Fruit fly (Drosophila melanogaster) whole organism, embryonic: Measurements from ENCODE around the gene Fdh.

ENCODE experiments used
- Aef1 ChIP-seq: fragments of 200-800 bp; sonication (Bioruptor generic); IDR thresholded peaks from 3 replicates; pipeline ENCODE4 v1.3.6; 2022; ENCODE audit warnings: missing biosample characterization, missing genetic modification characterization
- Atf-2 ChIP-seq: fragments of 200-800 bp; sonication (Bioruptor generic); optimal IDR thresholded peaks from 2 replicates; lab custom pipeline; 2016; ENCODE audit warnings: missing biosample characterization, missing genetic modification characterization
- BtbVII ChIP-seq: fragments of 200-800 bp; sonication (Bioruptor generic); optimal IDR thresholded peaks from 3 replicates; lab custom pipeline; 2017; ENCODE audit warnings: missing biosample characterization, mild to moderate bottlenecking, missing genetic modification characterization
- CG10147 ChIP-seq: fragments of 200-800 bp; sonication (Bioruptor generic); optimal IDR thresholded peaks from 2 replicates; lab custom pipeline; 2019; ENCODE audit warnings: missing biosample characterization, mild to moderate bottlenecking, missing genetic modification characterization, moderate library complexity
- CG10431 ChIP-seq: fragments of 200-800 bp; sonication (Bioruptor generic); optimal IDR thresholded peaks from 3 replicates; lab custom pipeline; 2018; ENCODE audit warnings: missing biosample characterization, mild to moderate bottlenecking, missing genetic modification characterization
- CG11085 ChIP-seq: fragments of 200-800 bp; sonication (Bioruptor generic); IDR thresholded peaks from 2 replicates; pipeline ENCODE4 v1.3.6; 2022; ENCODE audit warnings: missing biosample characterization, missing genetic modification characterization
- CG14965 ChIP-seq: fragments of 200-800 bp; sonication (Bioruptor generic); optimal IDR thresholded peaks from 2 replicates; lab custom pipeline; 2016; ENCODE audit warnings: missing biosample characterization, missing genetic modification characterization, borderline replicate concordance
- CG1529 ChIP-seq: fragments of 200-800 bp; sonication (Bioruptor generic); optimal IDR thresholded peaks from 3 replicates; lab custom pipeline; 2018; ENCODE audit warnings: missing biosample characterization, missing genetic modification characterization
- CG17186 ChIP-seq: fragments of 200-800 bp; sonication (Bioruptor generic); optimal IDR thresholded peaks from 3 replicates; lab custom pipeline; 2017; ENCODE audit warnings: missing biosample characterization, missing genetic modification reagents, missing genetic modification characterization
- CG17359 ChIP-seq: fragments of 200-800 bp; sonication (Bioruptor generic); optimal IDR thresholded peaks from 3 replicates; lab custom pipeline; 2018; ENCODE audit warnings: missing biosample characterization, mild to moderate bottlenecking, missing genetic modification characterization, moderate library complexity
- CG17361 ChIP-seq: fragments of 200-800 bp; sonication (Bioruptor generic); IDR thresholded peaks from 3 replicates; pipeline ENCODE4 v1.3.6; 2022; ENCODE audit warnings: missing biosample characterization, missing genetic modification characterization
- CG18764 ChIP-seq: fragments of 200-800 bp; sonication (Bioruptor generic); optimal IDR thresholded peaks from 3 replicates; lab custom pipeline; 2016; ENCODE audit warnings: missing biosample characterization, missing genetic modification characterization
- CG2875 ChIP-seq: fragments of 200-800 bp; sonication (Bioruptor generic); optimal IDR thresholded peaks from 2 replicates; lab custom pipeline; 2017; ENCODE audit warnings: missing biosample characterization, mild to moderate bottlenecking, missing genetic modification characterization, missing genetic modification reagents
- CG2889 ChIP-seq: fragments of 200-800 bp; sonication (Bioruptor generic); IDR thresholded peaks from 3 replicates; pipeline ENCODE4 v1.3.6; 2022; ENCODE audit warnings: missing biosample characterization, missing genetic modification characterization
- CG30431 ChIP-seq: fragments of 200-800 bp; sonication (Bioruptor generic); optimal IDR thresholded peaks from 2 replicates; lab custom pipeline; 2017; ENCODE audit warnings: missing biosample characterization, missing genetic modification characterization
- CG33557 ChIP-seq: fragments of 200-800 bp; sonication (Bioruptor generic); optimal IDR thresholded peaks from 2 replicates; lab custom pipeline; 2019; ENCODE audit warnings: missing biosample characterization, mild to moderate bottlenecking, missing genetic modification characterization, moderate library complexity
- CG5245 ChIP-seq: fragments of 200-800 bp; sonication (Bioruptor generic); optimal IDR thresholded peaks from 3 replicates; lab custom pipeline; 2016; ENCODE audit warnings: missing biosample characterization, missing genetic modification characterization
- CG9609 ChIP-seq: fragments of 200-800 bp; sonication (Bioruptor generic); optimal IDR thresholded peaks from 3 replicates; lab custom pipeline; 2016; ENCODE audit warnings: missing biosample characterization, missing genetic modification characterization
- CkIIα-i1 ChIP-seq: fragments of 200-800 bp; sonication (Bioruptor generic); IDR thresholded peaks from 2 replicates; pipeline ENCODE4 v1.3.6; 2022; ENCODE audit warnings: missing biosample characterization, missing genetic modification characterization
- D19A ChIP-seq: fragments of 200-800 bp; optimal IDR thresholded peaks from 3 replicates; lab custom pipeline; 2019; ENCODE audit warnings: missing biosample characterization, mild to moderate bottlenecking, missing genetic modification characterization, moderate library complexity
- E2f1 ChIP-seq: fragments of 200-800 bp; sonication (Bioruptor generic); IDR thresholded peaks from 2 replicates; pipeline ENCODE4 v1.3.6; 2022; ENCODE audit warnings: missing biosample characterization, missing genetic modification characterization
- ERR ChIP-seq: fragments of 200-800 bp; sonication (Bioruptor generic); optimal IDR thresholded peaks from 2 replicates; lab custom pipeline; 2016; ENCODE audit warnings: missing biosample characterization, missing genetic modification characterization
- Eip74EF ChIP-seq, 2 experiments: fragments of 200-800 bp in 1 of 2; fragments of >200 bp in 1 of 2; sonication (Bioruptor generic) in 1 of 2; optimal IDR thresholded peaks; 2 replicates each; lab custom pipeline; 2017 to 2019; ENCODE audit warnings: missing biosample characterization in 2 of 2, missing genetic modification characterization in 2 of 2, mild to moderate bottlenecking in 1 of 2, moderate library complexity in 1 of 2
- HLH3B ChIP-seq: fragments of 200-800 bp; sonication (Bioruptor generic); IDR thresholded peaks from 2 replicates; pipeline ENCODE4 v1.3.6; 2022; ENCODE audit warnings: missing biosample characterization, missing genetic modification characterization
- HmgD ChIP-seq: fragments of 200-800 bp; sonication (Bioruptor generic); optimal IDR thresholded peaks from 3 replicates; lab custom pipeline; 2016; ENCODE audit warnings: missing biosample characterization, missing genetic modification characterization
- Myb ChIP-seq: fragments of 200-800 bp; sonication (Bioruptor generic); optimal IDR thresholded peaks from 2 replicates; lab custom pipeline; 2016; ENCODE audit warnings: missing biosample characterization, missing genetic modification characterization
- NK7.1 ChIP-seq: fragments of 200-800 bp; sonication (Bioruptor generic); optimal IDR thresholded peaks from 3 replicates; lab custom pipeline; 2016; ENCODE audit warnings: missing biosample characterization, missing genetic modification characterization
- Sin3A ChIP-seq: fragments of >200 bp; optimal IDR thresholded peaks from 2 replicates; lab custom pipeline; 2018
- Sox100B ChIP-seq: fragments of 200-800 bp; sonication (Bioruptor generic); optimal IDR thresholded peaks from 3 replicates; lab custom pipeline; 2018; ENCODE audit warnings: missing biosample characterization, mild to moderate bottlenecking, missing genetic modification characterization
- Tbp ChIP-seq: fragments of >200 bp; optimal IDR thresholded peaks from 2 replicates; lab custom pipeline; 2018; ENCODE audit warnings: missing biosample characterization, missing genetic modification characterization
- Xrp1 ChIP-seq: fragments of 200-800 bp; sonication (Bioruptor generic); IDR thresholded peaks from 2 replicates; pipeline ENCODE4 v1.3.6; 2022; ENCODE audit warnings: missing biosample characterization, missing genetic modification characterization
- YL-1 ChIP-seq: fragments of 200-800 bp; sonication (Bioruptor generic); optimal IDR thresholded peaks from 3 replicates; lab custom pipeline; 2017; ENCODE audit warnings: missing biosample characterization, mild to moderate bottlenecking, missing genetic modification characterization
- abd-A ChIP-seq: fragments of 200-800 bp; sonication (Bioruptor generic); optimal IDR thresholded peaks from 3 replicates; lab custom pipeline; 2019; ENCODE audit warnings: missing biosample characterization, mild to moderate bottlenecking, missing genetic modification characterization, moderate library complexity
- ase ChIP-seq: fragments of 200-800 bp; sonication (Bioruptor generic); IDR thresholded peaks from 3 replicates; pipeline ENCODE4 v1.3.6; 2022; ENCODE audit warnings: missing biosample characterization, missing genetic modification characterization
- cg ChIP-seq: fragments of 200-800 bp; sonication (Bioruptor generic); optimal IDR thresholded peaks from 3 replicates; lab custom pipeline; 2019; ENCODE audit warnings: missing biosample characterization, mild to moderate bottlenecking, missing genetic modification characterization, moderate library complexity
- croc ChIP-seq: fragments of 200-800 bp; sonication (Bioruptor generic); conservative IDR thresholded peaks from 3 replicates; pipeline ENCODE4 v1.3.6; 2022; ENCODE audit warnings: missing biosample characterization, missing genetic modification characterization
- danr ChIP-seq: fragments of 200-800 bp; sonication (Bioruptor generic); IDR thresholded peaks from 2 replicates; pipeline ENCODE4 v1.3.6; 2022; ENCODE audit warnings: missing biosample characterization, missing genetic modification characterization
- dm ChIP-seq: fragments of 200-800 bp; sonication (Bioruptor generic); optimal IDR thresholded peaks from 3 replicates; lab custom pipeline; 2016; ENCODE audit warnings: missing biosample characterization, missing genetic modification characterization
- dmrt11E ChIP-seq: fragments of 200-800 bp; sonication (Bioruptor generic); optimal IDR thresholded peaks from 3 replicates; lab custom pipeline; 2018; ENCODE audit warnings: missing biosample characterization, mild to moderate bottlenecking, missing genetic modification characterization, moderate library complexity
- ind ChIP-seq: fragments of 200-800 bp; sonication (Bioruptor generic); optimal IDR thresholded peaks from 3 replicates; lab custom pipeline; 2016; ENCODE audit warnings: missing biosample characterization, missing genetic modification characterization
- kah ChIP-seq: fragments of 200-800 bp; sonication (Bioruptor generic); optimal IDR thresholded peaks from 2 replicates; lab custom pipeline; 2018; ENCODE audit warnings: missing biosample characterization, mild to moderate bottlenecking, missing genetic modification characterization
- ken ChIP-seq: fragments of 200-800 bp; sonication (Bioruptor generic); IDR thresholded peaks from 3 replicates; pipeline ENCODE4 v1.3.6; 2022; ENCODE audit warnings: missing biosample characterization, missing genetic modification characterization
- klu ChIP-seq: fragments of 200-800 bp; sonication (Bioruptor generic); IDR thresholded peaks from 2 replicates; pipeline ENCODE4 v1.3.6; 2022; ENCODE audit warnings: missing biosample characterization, missing genetic modification characterization
- kni ChIP-seq: fragments of 200-800 bp; sonication (Bioruptor generic); optimal IDR thresholded peaks from 3 replicates; lab custom pipeline; 2017; ENCODE audit warnings: mild to moderate bottlenecking, missing biosample characterization, missing genetic modification reagents, missing genetic modification characterization
- lbe ChIP-seq: fragments of 200-800 bp; sonication (Bioruptor generic); optimal IDR thresholded peaks from 2 replicates; lab custom pipeline; 2016; ENCODE audit warnings: missing biosample characterization, mild to moderate bottlenecking, missing genetic modification characterization
- org-1 ChIP-seq: fragments of 200-800 bp; sonication (Bioruptor generic); optimal IDR thresholded peaks from 2 replicates; lab custom pipeline; 2017; ENCODE audit warnings: missing biosample characterization, missing genetic modification characterization
- pzg ChIP-seq: fragments of 200-800 bp; sonication (Bioruptor generic); optimal IDR thresholded peaks from 3 replicates; lab custom pipeline; 2018; ENCODE audit warnings: missing biosample characterization, mild to moderate bottlenecking, missing genetic modification characterization, moderate library complexity
- ranshi ChIP-seq: fragments of 200-800 bp; sonication (Bioruptor generic); IDR thresholded peaks from 2 replicates; pipeline ENCODE4 v1.3.6; 2022; ENCODE audit warnings: missing biosample characterization, missing genetic modification characterization
- so ChIP-seq: fragments of 200-800 bp; sonication (Bioruptor generic); IDR thresholded peaks from 3 replicates; pipeline ENCODE4 v1.3.6; 2022; ENCODE audit warnings: missing biosample characterization, missing genetic modification characterization
- sqz ChIP-seq: fragments of 200-800 bp; sonication (Bioruptor generic); optimal IDR thresholded peaks from 3 replicates; lab custom pipeline; 2018; ENCODE audit warnings: missing biosample characterization, mild to moderate bottlenecking, missing genetic modification characterization
- tio ChIP-seq: fragments of 200-800 bp; sonication (Bioruptor generic); optimal IDR thresholded peaks from 2 replicates; lab custom pipeline; 2017; ENCODE audit warnings: missing biosample characterization, missing genetic modification characterization, inconsistent platforms
- tx ChIP-seq: fragments of 200-800 bp; sonication (Bioruptor generic); optimal IDR thresholded peaks from 2 replicates; lab custom pipeline; 2016; ENCODE audit warnings: missing biosample characterization, missing genetic modification characterization
- yki ChIP-seq: fragments of >200 bp; optimal IDR thresholded peaks from 3 replicates; lab custom pipeline; 2018

Fdh gene

dm6 chr3R:10868427-10868962 is 3.7 kb downstream of the Fdh start, which contains the start of the genes SelR and Tsp86D (continued):
- no peak for TF ChIP-seq ind (GFP tag; lab: Kevin White, UChicago)
- no peak for TF ChIP-seq CG5245 (GFP tag; lab: Kevin White, UChicago)
- peak; percentile 78 for TF ChIP-seq kah (GFP tag; lab: Kevin White, UChicago)
- peak; percentile 94 for TF ChIP-seq abd-A (tag; lab: Kevin White, UChicago)
- TF ChIP-seq CG9609 (GFP tag; lab: Kevin White, UChicago) = no peak
- no peak for TF ChIP-seq tx (GFP tag; lab: Kevin White, UChicago)
- TF ChIP-seq BtbVII (GFP tag; lab: Kevin White, UChicago) = peak; percentile 67
- no peak for TF ChIP-seq CG18764 (GFP tag; lab: Kevin White, UChicago)
- no peak for TF ChIP-seq tio (GFP tag; lab: Kevin White, UChicago)
- no peak for TF ChIP-seq CkIIα-i1 (GFP tag; lab: Robert Waterston, UW)
- no peak for TF ChIP-seq NK7.1 (GFP tag; lab: Kevin White, UChicago)
- TF ChIP-seq CG33557 (GFP tag; lab: Kevin White, UChicago) = no peak
- no peak for TF ChIP-seq CG14965 (GFP tag; lab: Kevin White, UChicago)
- no peak for TF ChIP-seq Xrp1
- peak; percentile 80 for TF ChIP-seq sqz (GFP tag; lab: Kevin White, UChicago)
- TF ChIP-seq CG11085 (GFP tag; lab: Robert Waterston, UW) = no peak
- TF ChIP-seq cg (GFP tag; lab: Kevin White, UChicago) = no peak
- TF ChIP-seq Sox100B = no peak
- TF ChIP-seq CG17359 (tag; lab: Kevin White, UChicago) = peak; percentile 16
- no peak for TF ChIP-seq CG2875 (GFP tag; lab: Kevin White, UChicago)
- 0 out of 2 replicates have a peak, but pooled peaks have one; percentile 11 for TF ChIP-seq HLH3B (GFP tag; lab: Robert Waterston, UW)
- no peak for TF ChIP-seq Myb (GFP tag; lab: Kevin White, UChicago)
- no peak for TF ChIP-seq org-1 (GFP tag; lab: Kevin White, UChicago)
- no peak for TF ChIP-seq ase (GFP tag; lab: Robert Waterston, UW)
- TF ChIP-seq croc (GFP tag; lab: Robert Waterston, UW) = no peak
- TF ChIP-seq YL-1 (GFP tag; lab: Kevin White, UChicago) = peak; percentile 95
- no peak for TF ChIP-seq dmrt11E (tag; lab: Kevin White, UChicago)
- TF ChIP-seq CG17186 (GFP tag; lab: Kevin White, UChicago) = peak; percentile 58
- no peak for TF ChIP-seq HmgD (GFP tag; lab: Kevin White, UChicago)
- peak; percentile 33 for TF ChIP-seq ERR (GFP tag; lab: Kevin White, UChicago)
- peak; percentile 25 for TF ChIP-seq CG10431 (GFP tag; lab: Kevin White, UChicago)
- TF ChIP-seq E2f1 (GFP tag; lab: Robert Waterston, UW) = no peak
- TF ChIP-seq CG1529 (GFP tag; lab: Kevin White, UChicago) = no peak
- TF ChIP-seq Atf-2 = no peak
- no peak for TF ChIP-seq yki (lab: Kevin White, UChicago)
- TF ChIP-seq Sin3A = peak; percentile 81
- TF ChIP-seq klu (GFP tag; lab: Robert Waterston, UW) = no peak
- peak; percentile 97 for TF ChIP-seq pzg (GFP tag; lab: Kevin White, UChicago)
- TF ChIP-seq so (GFP tag; lab: Robert Waterston, UW) = no peak; the same call in 2 of the 3 replicates
- no peak for TF ChIP-seq Tbp
- peak in 1 of 2 experiments; percentile 46 for TF ChIP-seq Eip74EF (GFP tag; optimal IDR thresholded peaks at IDR 0.05; lab: Kevin White, UChicago)
- peak; percentile 12 for TF ChIP-seq D19A (tag; lab: Kevin White, UChicago)
- no peak for TF ChIP-seq Aef1 (GFP tag; lab: Robert Waterston, UW)
- no peak for TF ChIP-seq ranshi
- no peak for TF ChIP-seq ken (GFP tag; lab: Robert Waterston, UW)
- TF ChIP-seq CG2889 (GFP tag; lab: Robert Waterston, UW) = no peak
- TF ChIP-seq CG17361 (GFP tag; lab: Robert Waterston, UW) = no peak
- no peak for TF ChIP-seq CG30431
- TF ChIP-seq lbe = no peak
- TF ChIP-seq kni (GFP tag; lab: Kevin White, UChicago) = peak; percentile 16
- peak; percentile 38 for TF ChIP-seq CG10147
- no peak for TF ChIP-seq danr
- peak; percentile 75 for TF ChIP-seq dm (GFP tag; lab: Kevin White, UChicago)
